Fruit fly (Drosophila melanogaster) whole organism, embryonic: ENCODE measurements around the gene mof.

Source experiments
- CG10209 ChIP-seq: fragments of 200-800 bp; sonication (Bioruptor generic); optimal IDR thresholded peaks from 3 replicates; lab custom pipeline; 2017; ENCODE audit warnings: missing biosample characterization, mild to moderate bottlenecking, missing genetic modification characterization, missing genetic modification reagents
- CG10274 ChIP-seq: fragments of 200-800 bp; sonication (Bioruptor generic); optimal IDR thresholded peaks from 3 replicates; lab custom pipeline; 2017; ENCODE audit warnings: missing biosample characterization, mild to moderate bottlenecking, missing genetic modification characterization
- CG10366 ChIP-seq: fragments of 200-800 bp; sonication (Bioruptor generic); IDR thresholded peaks from 2 replicates; pipeline ENCODE4 v1.3.6; 2022; ENCODE audit warnings: missing biosample characterization, missing genetic modification characterization
- CG10959 ChIP-seq: fragments of 200-800 bp; sonication (Bioruptor generic); IDR thresholded peaks from 2 replicates; pipeline ENCODE4 v1.3.6; 2022; ENCODE audit warnings: missing biosample characterization, missing genetic modification characterization
- CG11398 ChIP-seq: fragments of 200-800 bp; sonication (Bioruptor generic); optimal IDR thresholded peaks from 2 replicates; lab custom pipeline; 2016; ENCODE audit warnings: missing biosample characterization, missing genetic modification characterization
- CG11560 ChIP-seq: fragments of 200-800 bp; sonication (Bioruptor generic); IDR thresholded peaks from 3 replicates; pipeline ENCODE4 v1.3.6; 2022; ENCODE audit warnings: missing biosample characterization, missing genetic modification characterization
- CG11696 ChIP-seq: fragments of 200-800 bp; sonication (Bioruptor generic); IDR thresholded peaks from 2 replicates; pipeline ENCODE4 v1.3.6; 2022; ENCODE audit warnings: missing biosample characterization, missing genetic modification characterization
- CG12071 ChIP-seq: fragments of 200-800 bp; sonication (Bioruptor generic); optimal IDR thresholded peaks from 3 replicates; lab custom pipeline; 2018; ENCODE audit warnings: missing biosample characterization, mild to moderate bottlenecking, missing genetic modification characterization
- CG12236 ChIP-seq: fragments of 200-800 bp; sonication (Bioruptor generic); optimal IDR thresholded peaks from 2 replicates; lab custom pipeline; 2016; ENCODE audit warnings: missing biosample characterization, missing genetic modification characterization
- CG13287 ChIP-seq: fragments of 200-800 bp; sonication (Bioruptor generic); IDR thresholded peaks from 2 replicates; pipeline ENCODE4 v1.3.6; 2022; ENCODE audit warnings: missing biosample characterization, missing genetic modification characterization; ENCODE audit not compliant: partially characterized antibody
- CG15073 ChIP-seq: fragments of 200-800 bp; sonication (Bioruptor generic); optimal IDR thresholded peaks from 2 replicates; lab custom pipeline; 2016; ENCODE audit warnings: missing biosample characterization, missing genetic modification characterization
- CG1792 ChIP-seq: fragments of 200-800 bp; sonication (Bioruptor generic); optimal IDR thresholded peaks from 2 replicates; lab custom pipeline; 2016; ENCODE audit warnings: missing biosample characterization, missing genetic modification characterization
- CG18599 ChIP-seq: fragments of 200-800 bp; sonication (Bioruptor generic); optimal IDR thresholded peaks from 3 replicates; lab custom pipeline; 2017; ENCODE audit warnings: missing biosample characterization, missing genetic modification characterization, mild to moderate bottlenecking, moderate library complexity, missing genetic modification reagents
- CG2129 ChIP-seq: fragments of 200-800 bp; sonication (Bioruptor generic); IDR thresholded peaks from 2 replicates; pipeline ENCODE4 v1.3.6; 2022; ENCODE audit warnings: missing biosample characterization, missing genetic modification characterization; ENCODE audit not compliant: partially characterized antibody
- CG2712 ChIP-seq: fragments of 200-800 bp; optimal IDR thresholded peaks from 3 replicates; lab custom pipeline; 2019; ENCODE audit warnings: missing biosample characterization, mild to moderate bottlenecking, missing genetic modification characterization, moderate library complexity
- CG3065 ChIP-seq: fragments of 200-800 bp; sonication (Bioruptor generic); optimal IDR thresholded peaks from 2 replicates; lab custom pipeline; 2016; ENCODE audit warnings: missing biosample characterization, missing genetic modification characterization
- CG31388 ChIP-seq: fragments of 200-800 bp; sonication (Bioruptor generic); optimal IDR thresholded peaks from 2 replicates; lab custom pipeline; 2016; ENCODE audit warnings: missing biosample characterization, missing genetic modification characterization
- CG3407 ChIP-seq: fragments of 200-800 bp; sonication (Bioruptor generic); optimal IDR thresholded peaks from 2 replicates; lab custom pipeline; 2018; ENCODE audit warnings: missing biosample characterization, mild to moderate bottlenecking, missing genetic modification characterization
- CG4617 ChIP-seq: fragments of 200-800 bp; sonication (Bioruptor generic); optimal IDR thresholded peaks from 3 replicates; lab custom pipeline; 2016; ENCODE audit warnings: missing biosample characterization, missing genetic modification characterization, borderline replicate concordance
- CG6272 ChIP-seq: fragments of 200-800 bp; sonication (Bioruptor generic); IDR thresholded peaks from 2 replicates; pipeline ENCODE4 v1.3.6; 2022; ENCODE audit warnings: missing biosample characterization, missing genetic modification characterization
- CG6791 ChIP-seq: fragments of 200-800 bp; sonication (Bioruptor generic); IDR thresholded peaks from 3 replicates; pipeline ENCODE4 v1.3.6; 2022; ENCODE audit warnings: missing biosample characterization, missing genetic modification characterization; ENCODE audit not compliant: partially characterized antibody
- CG7928 ChIP-seq: fragments of 200-800 bp; sonication (Bioruptor generic); optimal IDR thresholded peaks from 2 replicates; lab custom pipeline; 2017; ENCODE audit warnings: missing biosample characterization, mild to moderate bottlenecking, missing genetic modification characterization
- CG8944 ChIP-seq: fragments of 200-800 bp; sonication (Bioruptor generic); optimal IDR thresholded peaks from 3 replicates; lab custom pipeline; 2016; ENCODE audit warnings: missing biosample characterization, missing genetic modification characterization
- ERR ChIP-seq: fragments of 200-800 bp; sonication (Bioruptor generic); optimal IDR thresholded peaks from 2 replicates; lab custom pipeline; 2016; ENCODE audit warnings: missing biosample characterization, missing genetic modification characterization
- Ets97D ChIP-seq: fragments of 200-800 bp; sonication (Bioruptor generic); optimal IDR thresholded peaks from 3 replicates; lab custom pipeline; 2016; ENCODE audit warnings: missing biosample characterization, missing genetic modification characterization
- Gug ChIP-seq: fragments of 200-800 bp; sonication (Bioruptor generic); IDR thresholded peaks from 4 replicates; pipeline ENCODE4 v1.3.6; 2022; ENCODE audit warnings: missing biosample characterization, missing genetic modification characterization
- HmgZ ChIP-seq: fragments of 200-800 bp; sonication (Bioruptor generic); optimal IDR thresholded peaks from 2 replicates; lab custom pipeline; 2018; ENCODE audit warnings: missing biosample characterization, mild to moderate bottlenecking, missing genetic modification characterization
- Lim3 ChIP-seq: fragments of 200-800 bp; sonication (Bioruptor generic); IDR thresholded peaks from 2 replicates; pipeline ENCODE4 v1.3.6; 2022; ENCODE audit warnings: missing biosample characterization, missing genetic modification characterization
- Med ChIP-seq: fragments of 200-800 bp; sonication (Bioruptor generic); peaks from one replicate; lab custom pipeline; 2016; ENCODE audit warnings: missing biosample characterization, missing genetic modification characterization, mild to moderate bottlenecking, inconsistent platforms, moderate library complexity
- Mrtf ChIP-seq: fragments of 200-800 bp; sonication (Bioruptor generic); IDR thresholded peaks from 3 replicates; pipeline ENCODE4 v1.3.6; 2022; ENCODE audit warnings: missing biosample characterization, missing genetic modification characterization
- Oaz ChIP-seq: fragments of 200-800 bp; sonication (Bioruptor generic); IDR thresholded peaks from 2 replicates; pipeline ENCODE4 v1.3.6; 2022; ENCODE audit warnings: missing biosample characterization, missing genetic modification characterization
- Stat92E ChIP-seq, 3 experiments: fragments of >200 bp in 2 of 3; fragments of 200-800 bp in 1 of 3; sonication (Bioruptor generic) in 1 of 3; optimal IDR thresholded peaks; 2 replicates each; lab custom pipeline; 2017 to 2019; ENCODE audit warnings: missing biosample characterization in 3 of 3, missing genetic modification characterization in 3 of 3, mild to moderate bottlenecking in 1 of 3, moderate library complexity in 1 of 3
- al ChIP-seq: fragments of 200-800 bp; sonication (Bioruptor generic); IDR thresholded peaks from 2 replicates; pipeline ENCODE4 v1.3.6; 2022; ENCODE audit warnings: missing biosample characterization, missing genetic modification characterization
- bbx ChIP-seq: fragments of 200-800 bp; sonication (Bioruptor generic); IDR thresholded peaks from 2 replicates; pipeline ENCODE4 v1.3.6; 2022; ENCODE audit warnings: missing biosample characterization, missing genetic modification characterization; ENCODE audit not compliant: partially characterized antibody
- bcd ChIP-seq: fragments of 200-800 bp; sonication (Bioruptor generic); optimal IDR thresholded peaks from 2 replicates; lab custom pipeline; 2017; ENCODE audit warnings: missing biosample characterization, mild to moderate bottlenecking, missing genetic modification characterization
- btn ChIP-seq: fragments of 200-800 bp; sonication (Bioruptor generic); optimal IDR thresholded peaks from 2 replicates; lab custom pipeline; 2016; ENCODE audit warnings: missing biosample characterization, missing genetic modification characterization
- chif ChIP-seq, 2 experiments: fragments of 200-800 bp; sonication (Bioruptor generic); optimal IDR thresholded peaks; 3 replicates each; lab custom pipeline; 2016; ENCODE audit warnings: missing biosample characterization in 2 of 2, missing genetic modification characterization in 2 of 2
- chm ChIP-seq: fragments of 200-800 bp; sonication (Bioruptor generic); IDR thresholded peaks from 2 replicates; pipeline ENCODE4 v1.3.6; 2022; ENCODE audit warnings: missing biosample characterization, missing genetic modification characterization
- crc ChIP-seq: fragments of 200-800 bp; sonication (Bioruptor generic); optimal IDR thresholded peaks from 2 replicates; lab custom pipeline; 2016; ENCODE audit warnings: missing biosample characterization, missing genetic modification characterization
- grn ChIP-seq: fragments of 200-800 bp; sonication (Bioruptor generic); optimal IDR thresholded peaks from 3 replicates; lab custom pipeline; 2017; ENCODE audit warnings: missing biosample characterization, missing genetic modification characterization
- lola ChIP-seq, 3 experiments: fragments of >200 bp in 2 of 3; fragments of 200-800 bp in 1 of 3; sonication (Bioruptor generic) in 1 of 3; optimal IDR thresholded peaks; 2 replicates each; lab custom pipeline; 2017 to 2019; ENCODE audit warnings: missing biosample characterization in 3 of 3, missing genetic modification characterization in 3 of 3, mild to moderate bottlenecking in 1 of 3, moderate library complexity in 1 of 3
- onecut ChIP-seq: fragments of 200-800 bp; sonication (Bioruptor generic); IDR thresholded peaks from 2 replicates; pipeline ENCODE4 v1.3.6; 2022; ENCODE audit warnings: missing biosample characterization, missing genetic modification characterization
- org-1 ChIP-seq: fragments of 200-800 bp; sonication (Bioruptor generic); optimal IDR thresholded peaks from 2 replicates; lab custom pipeline; 2017; ENCODE audit warnings: missing biosample characterization, missing genetic modification characterization
- sd ChIP-seq: fragments of 200-800 bp; sonication (Bioruptor generic); optimal IDR thresholded peaks from 3 replicates; lab custom pipeline; 2018; ENCODE audit warnings: missing biosample characterization, mild to moderate bottlenecking, missing genetic modification characterization, moderate library complexity
- toy ChIP-seq: fragments of 200-800 bp; sonication (Bioruptor generic); IDR thresholded peaks from 2 replicates; pipeline ENCODE4 v1.3.6; 2022; ENCODE audit warnings: missing biosample characterization, missing genetic modification characterization
- trem ChIP-seq: fragments of 200-800 bp; optimal IDR thresholded peaks from 3 replicates; lab custom pipeline; 2019; ENCODE audit warnings: missing biosample characterization, mild to moderate bottlenecking, missing genetic modification characterization, moderate library complexity
- unc-4 ChIP-seq: fragments of 200-800 bp; sonication (Bioruptor generic); IDR thresholded peaks from 2 replicates; pipeline ENCODE4 v1.3.6; 2022; ENCODE audit warnings: missing biosample characterization, missing genetic modification characterization; ENCODE audit not compliant: partially characterized antibody
- vnd ChIP-seq: fragments of 200-800 bp; sonication (Bioruptor generic); IDR thresholded peaks from 3 replicates; pipeline ENCODE4 v1.3.6; 2022; ENCODE audit warnings: missing biosample characterization, missing genetic modification characterization; ENCODE audit not compliant: partially characterized antibody
- zf30C ChIP-seq: fragments of 200-800 bp; sonication (Bioruptor generic); optimal IDR thresholded peaks from 3 replicates; lab custom pipeline; 2018; ENCODE audit warnings: missing biosample characterization, mild to moderate bottlenecking, missing genetic modification characterization

The mof gene

dm6 chrX:5891666-5892444 is 15.2 kb upstream of the mof start (continued):
- TF ChIP-seq al, result peak; percentile 54; the same call in 1 of the 2 replicates
- TF ChIP-seq org-1, result peak; percentile 11
- TF ChIP-seq CG11398 (GFP tag; lab: Kevin White, UChicago), result no peak
- TF ChIP-seq Mrtf (GFP tag; lab: Robert Waterston, UW), result no peak
- TF ChIP-seq CG31388 (GFP tag; lab: Kevin White, UChicago), result no peak
- no peak for TF ChIP-seq toy (GFP tag; lab: Robert Waterston, UW)
- TF ChIP-seq CG6272 (GFP tag; lab: Robert Waterston, UW), result no peak
- no peak for TF ChIP-seq crc (GFP tag; lab: Kevin White, UChicago)
- no peak for TF ChIP-seq CG3407
- TF ChIP-seq CG11696 (GFP tag; lab: Robert Waterston, UW), result no peak
- TF ChIP-seq trem (tag; lab: Kevin White, UChicago), result no peak
- no peak for TF ChIP-seq CG2129
- peak; percentile 38; the same call in 1 of the 2 replicates for TF ChIP-seq CG10366 (GFP tag; lab: Robert Waterston, UW)
- TF ChIP-seq bbx (GFP tag; lab: Robert Waterston, UW), result no peak
- TF ChIP-seq unc-4 (GFP tag; lab: Robert Waterston, UW), result no peak
- TF ChIP-seq grn (GFP tag; lab: Kevin White, UChicago), result peak; percentile 1
- peak; percentile 16 for TF ChIP-seq zf30C
- peak; percentile 62 for TF ChIP-seq CG18599 (GFP tag; lab: Kevin White, UChicago)
- TF ChIP-seq sd (tag; lab: Kevin White, UChicago), result no peak
- peak; percentile 52 for TF ChIP-seq bcd (GFP tag; lab: Kevin White, UChicago)
- no peak for TF ChIP-seq CG4617 (GFP tag; lab: Kevin White, UChicago)
- TF ChIP-seq CG10959 (GFP tag; lab: Robert Waterston, UW), result no peak
- no peak for TF ChIP-seq Oaz
- TF ChIP-seq CG7928 (GFP tag; lab: Kevin White, UChicago), result peak; percentile 26
- peak; percentile 11 to 31 for TF ChIP-seq chif (GFP tag; optimal IDR thresholded peaks at IDR 0.05; lab: Kevin White, UChicago)
- TF ChIP-seq Gug (GFP tag; lab: Robert Waterston, UW), result no peak
- no peak for TF ChIP-seq CG12071 (GFP tag; lab: Kevin White, UChicago)
- no peak for TF ChIP-seq ERR (GFP tag; lab: Kevin White, UChicago)
- no peak for TF ChIP-seq lola (GFP tag; optimal IDR thresholded peaks at IDR 0.05; lab: Kevin White, UChicago)
- no peak for TF ChIP-seq CG10274 (GFP tag; lab: Kevin White, UChicago)
- TF ChIP-seq HmgZ (tag; lab: Kevin White, UChicago), result peak; percentile 59
- no peak for TF ChIP-seq Stat92E (GFP tag; optimal IDR thresholded peaks at IDR 0.05; lab: Kevin White, UChicago)
- no peak for TF ChIP-seq CG12236
- TF ChIP-seq CG15073 (GFP tag; lab: Kevin White, UChicago), result no peak
- TF ChIP-seq Med (GFP tag; lab: Kevin White, UChicago), result peak; percentile 92
- TF ChIP-seq btn (GFP tag; lab: Kevin White, UChicago), result no peak
- TF ChIP-seq CG13287 (GFP tag; lab: Robert Waterston, UW), result no peak
- no peak for TF ChIP-seq CG10209 (GFP tag; lab: Kevin White, UChicago)
- TF ChIP-seq CG2712 (tag; lab: Kevin White, UChicago), result peak; percentile 30
- TF ChIP-seq CG6791, result no peak
- TF ChIP-seq Lim3 (GFP tag; lab: Robert Waterston, UW), result no peak
- no peak for TF ChIP-seq vnd
- TF ChIP-seq CG3065 (GFP tag; lab: Kevin White, UChicago), result peak; percentile 5
- peak; percentile 14 for TF ChIP-seq CG1792 (GFP tag; lab: Kevin White, UChicago)
- no peak for TF ChIP-seq onecut
- peak; percentile 20 for TF ChIP-seq CG8944 (GFP tag; lab: Kevin White, UChicago)
- TF ChIP-seq CG11560 (tag; lab: Robert Waterston, UW), result no peak
- TF ChIP-seq Ets97D (GFP tag; lab: Kevin White, UChicago), result no peak
- TF ChIP-seq chm (GFP tag; lab: Robert Waterston, UW), result no peak
